Worm (Caenorhabditis elegans): ENCODE data around the gene chtl-1.

Gene chtl-1

ce11 chrX:5366613-5367012 is 2.5 kb upstream of the chtl-1 start:
- no peak for TF ChIP-seq fkh-10 (GFP tag; optimal IDR thresholded peaks at IDR 0.05)
- no peak for TF ChIP-seq nhr-47 (tag; optimal IDR thresholded peaks at IDR 0.05)
- TF ChIP-seq ztf-4 (tag; optimal IDR thresholded peaks at IDR 0.05) = no peak
- no peak for TF ChIP-seq nhr-28 (tag; optimal IDR thresholded peaks at IDR 0.05)
- no peak for TF ChIP-seq pax-3 (tag; optimal IDR thresholded peaks at IDR 0.05)
- no peak for TF ChIP-seq lir-3 (tag; optimal IDR thresholded peaks at IDR 0.05; ENCODE audit: poor library complexity)
- no peak for TF ChIP-seq swsn-7 (tag; optimal IDR thresholded peaks at IDR 0.05)
- no peak for TF ChIP-seq tbx-2 (tag; optimal IDR thresholded peaks at IDR 0.05)
- no peak for TF ChIP-seq unc-98 (GFP tag; IDR thresholded peaks at IDR 0.05)
- TF ChIP-seq ama-1 (optimal IDR thresholded peaks at IDR 0.05) = no peak
- TF ChIP-seq mdl-1 (tag; optimal IDR thresholded peaks at IDR 0.05) = no peak
- TF ChIP-seq lin-14 (GFP tag; optimal IDR thresholded peaks at IDR 0.05) = no peak
- no peak for TF ChIP-seq xbp-1 (tag; optimal IDR thresholded peaks at IDR 0.05)
- TF ChIP-seq nhr-11 (tag; optimal IDR thresholded peaks at IDR 0.05) = no peak
- no peak for TF ChIP-seq skn-1 (tag; optimal IDR thresholded peaks at IDR 0.05)
- TF ChIP-seq aha-1 (tag; optimal IDR thresholded peaks at IDR 0.05) = no peak
- TF ChIP-seq nhr-12 (tag; optimal IDR thresholded peaks at IDR 0.05) = no peak
- TF ChIP-seq egl-27 (tag; optimal IDR thresholded peaks at IDR 0.05) = no peak
- no peak for TF ChIP-seq pag-3 (tag; optimal IDR thresholded peaks at IDR 0.05; ENCODE audit: borderline replicate concordance, insufficient read depth)

DNA sequence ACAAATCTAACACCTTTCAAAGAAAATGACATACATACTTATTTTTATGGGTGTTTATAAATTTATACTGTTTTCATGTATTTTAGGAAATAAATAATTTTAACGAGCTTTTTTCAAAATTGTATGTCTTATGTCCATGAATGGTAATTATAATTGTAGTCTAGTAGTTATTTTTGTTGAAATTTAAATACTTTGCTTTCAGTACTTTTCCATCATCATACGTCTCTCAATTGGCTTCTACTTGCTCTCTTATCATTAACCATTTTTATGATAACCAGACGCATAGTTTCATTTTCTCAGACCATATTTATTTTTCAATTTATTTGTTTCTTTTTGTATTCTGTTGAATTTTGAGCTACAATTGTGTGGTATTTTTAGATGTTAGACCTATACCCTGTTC is 1.3 kb upstream of the chtl-1 start, which contains the start of gene F35C8.5:
F35C8.5 (plus strand) TSS at position 377 of the 400 bp plus-strand sequence.
- TF ChIP-seq hlh-4 (tag; optimal IDR thresholded peaks at IDR 0.05) = no peak
- TF ChIP-seq lin-35 (GFP tag; optimal IDR thresholded peaks at IDR 0.05) = peak in 1 of 2 experiments; percentile 8
- TF ChIP-seq C16A3.4 (tag; optimal IDR thresholded peaks at IDR 0.05) = no peak
- no peak for TF ChIP-seq pag-3 (tag; optimal IDR thresholded peaks at IDR 0.05; ENCODE audit: borderline replicate concordance, insufficient read depth)
- TF ChIP-seq elt-2 (tag; optimal IDR thresholded peaks at IDR 0.05) = peak; percentile 30
- no peak for TF ChIP-seq unc-130 (tag; optimal IDR thresholded peaks at IDR 0.05)
- no peak for TF ChIP-seq aha-1 (tag; optimal IDR thresholded peaks at IDR 0.05)
- no peak for TF ChIP-seq F16B12.6 (tag; optimal IDR thresholded peaks at IDR 0.05)
- no peak for TF ChIP-seq lsy-2 (tag; optimal IDR thresholded peaks at IDR 0.05)
- TF ChIP-seq nhr-19 (GFP tag; conservative IDR thresholded peaks at IDR 0.05) = no peak
- TF ChIP-seq ceh-88 (GFP tag; IDR thresholded peaks at IDR 0.05) = no peak
- TF ChIP-seq C34B4.2 (tag; optimal IDR thresholded peaks at IDR 0.05) = no peak
- TF ChIP-seq hlh-17 (GFP tag; optimal IDR thresholded peaks at IDR 0.05; ENCODE audit: borderline replicate concordance) = no peak
- no peak for TF ChIP-seq nhr-47 (tag; optimal IDR thresholded peaks at IDR 0.05)
- TF ChIP-seq mef-2 (tag; optimal IDR thresholded peaks at IDR 0.05) = no peak
- TF ChIP-seq nhr-20 (tag; optimal IDR thresholded peaks at IDR 0.05) = no peak
- TF ChIP-seq xbp-1 (tag; optimal IDR thresholded peaks at IDR 0.05) = no peak

DNA sequence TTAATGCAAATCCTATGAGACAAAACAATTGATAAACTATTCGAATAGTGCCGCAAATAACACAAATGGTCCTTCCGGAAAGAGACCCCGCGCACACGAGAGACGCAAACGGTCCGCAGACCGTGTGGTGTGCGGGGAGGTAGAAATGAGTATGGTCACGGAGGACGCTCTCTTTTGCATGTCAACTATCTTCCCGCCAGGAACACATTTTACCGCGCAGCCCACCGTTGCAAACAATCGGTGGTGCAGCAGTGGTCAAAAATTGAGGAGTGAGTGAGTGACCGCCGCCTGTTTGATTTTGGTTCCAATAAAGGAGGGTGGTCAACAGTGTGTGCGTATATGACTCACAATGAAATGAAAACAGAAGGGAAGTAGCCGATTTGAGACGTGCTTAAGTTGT is 3.4 kb downstream of the chtl-1 start:
- TF ChIP-seq lin-14 (GFP tag; optimal IDR thresholded peaks at IDR 0.05) (peak; percentile 8), unc-86 (tag; optimal IDR thresholded peaks at IDR 0.05) (no peak)

- TF ChIP-seq nhr-77 (tag; optimal IDR thresholded peaks at IDR 0.05) (no peak), lin-35 (GFP tag; optimal IDR thresholded peaks at IDR 0.05) (peak in 1 of 2 experiments; percentile 5), elt-2 (tag; optimal IDR thresholded peaks at IDR 0.05) (no peak), skn-1 (tag; optimal IDR thresholded peaks at IDR 0.05) (peak; percentile 52), mep-1 (tag; optimal IDR thresholded peaks at IDR 0.05) (no peak), blmp-1 (tag; optimal IDR thresholded peaks at IDR 0.05) (no peak), hlh-4 (tag; optimal IDR thresholded peaks at IDR 0.05) (no peak), fos-1 (tag; optimal IDR thresholded peaks at IDR 0.05) (no peak), C04F5.9 (tag; optimal IDR thresholded peaks at IDR 0.05) (no peak), grh-1 (GFP tag; IDR thresholded peaks at IDR 0.05) (no peak), egl-13 (tag; optimal IDR thresholded peaks at IDR 0.05) (no peak), snu-23 (GFP tag; optimal IDR thresholded peaks at IDR 0.05) (peak; percentile 17), nhr-20 (tag; optimal IDR thresholded peaks at IDR 0.05) (no peak), nhr-71 (tag; optimal IDR thresholded peaks at IDR 0.05) (peak; percentile 3), ets-5 (GFP tag; IDR thresholded peaks at IDR 0.05) (no peak), lin-14 (GFP tag; optimal IDR thresholded peaks at IDR 0.05) (peak; percentile 10)
These were observed 8.9 kb downstream of the chtl-1 start for ce11 chrX:5355253-5355652.
